Fruit fly (Drosophila melanogaster): ENCODE data around the gene Cyt-c-p.

The Cyt-c-p gene

dm6 chr2L:16679817-16680683 is 39.7 kb upstream of the Cyt-c-p start, which contains the start of the genes grp and squ:
grp (plus strand) TSS chr2L:16680054.
squ (plus strand) TSS chr2L:16680054.
- TF ChIP-seq pad (GFP tag; optimal IDR thresholded peaks at IDR 0.05) (peak; percentile 28), CG14711 (tag; optimal IDR thresholded peaks at IDR 0.05) (no peak), tj (GFP tag; optimal IDR thresholded peaks at IDR 0.05) (peak; percentile 98), CG12768 (GFP tag; optimal IDR thresholded peaks at IDR 0.05) (peak; percentile 15), toe (GFP tag; optimal IDR thresholded peaks at IDR 0.05) (no peak), bab1 (GFP tag; optimal IDR thresholded peaks at IDR 0.05) (no peak), Mnt (GFP tag; optimal IDR thresholded peaks at IDR 0.05) (peak; percentile 28), CG11617 (GFP tag; optimal IDR thresholded peaks at IDR 0.05) (peak; percentile 14), CG33017 (tag; optimal IDR thresholded peaks at IDR 0.05) (no peak), kay (GFP tag; ENCODE audit: borderline replicate concordance) (no peak), ovo (GFP tag; optimal IDR thresholded peaks at IDR 0.05) (peak; percentile 80), CG7101 (tag; optimal IDR thresholded peaks at IDR 0.05) (peak; percentile 37), cnc (optimal IDR thresholded peaks at IDR 0.05) (peak in 1 of 2 experiments; percentile 52), CG1620 (GFP tag; optimal IDR thresholded peaks at IDR 0.05) (no peak), CG5204 (GFP tag; optimal IDR thresholded peaks at IDR 0.05) (no peak)

dm6 chr2L:16682203-16682602 is 37.5 kb upstream of the Cyt-c-p start, which contains the start of gene CG33552:
CG33552 (plus strand) TSS chr2L:16682503.
- TF ChIP-seq CG33017 (tag; optimal IDR thresholded peaks at IDR 0.05) (no peak), kay (GFP tag; ENCODE audit: borderline replicate concordance) (no peak), Clk (GFP tag; optimal IDR thresholded peaks at IDR 0.05) (no peak), cic (GFP tag; optimal IDR thresholded peaks at IDR 0.05) (no peak), CG11617 (GFP tag; optimal IDR thresholded peaks at IDR 0.05) (no peak), tj (GFP tag; optimal IDR thresholded peaks at IDR 0.05) (no peak), cnc (optimal IDR thresholded peaks at IDR 0.05) (no peak), CG1620 (GFP tag; optimal IDR thresholded peaks at IDR 0.05) (no peak), CG14711 (tag; optimal IDR thresholded peaks at IDR 0.05) (no peak), CG7101 (tag; optimal IDR thresholded peaks at IDR 0.05) (no peak), CG5204 (GFP tag; optimal IDR thresholded peaks at IDR 0.05) (no peak), bab1 (GFP tag; optimal IDR thresholded peaks at IDR 0.05) (no peak), ovo (GFP tag; optimal IDR thresholded peaks at IDR 0.05) (no peak), Crg-1 (GFP tag; optimal IDR thresholded peaks at IDR 0.05) (no peak), CG12768 (GFP tag; optimal IDR thresholded peaks at IDR 0.05) (no peak), toe (GFP tag; optimal IDR thresholded peaks at IDR 0.05) (no peak)

- TF ChIP-seq CG1620 (GFP tag; optimal IDR thresholded peaks at IDR 0.05) (no peak), Hr96 (GFP tag; optimal IDR thresholded peaks at IDR 0.05) (peak; percentile 45), Crg-1 (GFP tag; optimal IDR thresholded peaks at IDR 0.05) (no peak), pad (GFP tag; optimal IDR thresholded peaks at IDR 0.05) (peak; percentile 32), bab1 (GFP tag; optimal IDR thresholded peaks at IDR 0.05) (peak; percentile 92), CG11617 (GFP tag; optimal IDR thresholded peaks at IDR 0.05) (peak; percentile 19), CG14711 (tag; optimal IDR thresholded peaks at IDR 0.05) (peak; percentile 46), CG12768 (GFP tag; optimal IDR thresholded peaks at IDR 0.05) (no peak), Clk (GFP tag; optimal IDR thresholded peaks at IDR 0.05) (no peak), CG7101 (tag; optimal IDR thresholded peaks at IDR 0.05) (peak; percentile 64), toe (GFP tag; optimal IDR thresholded peaks at IDR 0.05) (no peak), tj (GFP tag; optimal IDR thresholded peaks at IDR 0.05) (peak; percentile 74), CG33017 (tag; optimal IDR thresholded peaks at IDR 0.05) (no peak), Mnt (GFP tag; optimal IDR thresholded peaks at IDR 0.05) (no peak), kay (GFP tag; ENCODE audit: borderline replicate concordance) (peak; percentile 6), cnc (optimal IDR thresholded peaks at IDR 0.05) (no peak), ovo (GFP tag; optimal IDR thresholded peaks at IDR 0.05) (no peak)
Measured at dm6 chr2L:16683958-16684877, 35.5 kb upstream of the Cyt-c-p start, which contains the start of gene CG31807. CG31807 (minus strand) TSS chr2L:16684008.

dm6 chr2L:16684908-16685611 is 34.7 kb upstream of the Cyt-c-p start:
- TF ChIP-seq kay (GFP tag; ENCODE audit: borderline replicate concordance) (peak; percentile 28), CG1620 (GFP tag; optimal IDR thresholded peaks at IDR 0.05) (no peak), CG7045 (GFP tag; optimal IDR thresholded peaks at IDR 0.05) (no peak), pad (GFP tag; optimal IDR thresholded peaks at IDR 0.05) (peak; percentile 4), cic (GFP tag; optimal IDR thresholded peaks at IDR 0.05) (peak; percentile 25), CG14711 (tag; optimal IDR thresholded peaks at IDR 0.05) (peak; percentile 39), toe (GFP tag; optimal IDR thresholded peaks at IDR 0.05) (no peak), tj (GFP tag; optimal IDR thresholded peaks at IDR 0.05) (peak; percentile 2), Mnt (GFP tag; optimal IDR thresholded peaks at IDR 0.05) (no peak), cnc (optimal IDR thresholded peaks at IDR 0.05) (no peak), Hr96 (GFP tag; optimal IDR thresholded peaks at IDR 0.05) (no peak), CG7101 (tag; optimal IDR thresholded peaks at IDR 0.05) (peak; percentile 40), ovo (GFP tag; optimal IDR thresholded peaks at IDR 0.05) (no peak), bab1 (GFP tag; optimal IDR thresholded peaks at IDR 0.05) (peak; percentile 38), Clk (GFP tag; optimal IDR thresholded peaks at IDR 0.05) (no peak), Crg-1 (GFP tag; optimal IDR thresholded peaks at IDR 0.05) (no peak), CG12768 (GFP tag; optimal IDR thresholded peaks at IDR 0.05) (no peak), CG33017 (tag; optimal IDR thresholded peaks at IDR 0.05) (no peak), CG5204 (GFP tag; optimal IDR thresholded peaks at IDR 0.05) (no peak), CG11617 (GFP tag; optimal IDR thresholded peaks at IDR 0.05) (peak; percentile 10)

Measured in whole organism, adult.